Worm (Caenorhabditis elegans): ENCODE results near the gene T02H6.3.

T02H6.3 gene

DNA sequence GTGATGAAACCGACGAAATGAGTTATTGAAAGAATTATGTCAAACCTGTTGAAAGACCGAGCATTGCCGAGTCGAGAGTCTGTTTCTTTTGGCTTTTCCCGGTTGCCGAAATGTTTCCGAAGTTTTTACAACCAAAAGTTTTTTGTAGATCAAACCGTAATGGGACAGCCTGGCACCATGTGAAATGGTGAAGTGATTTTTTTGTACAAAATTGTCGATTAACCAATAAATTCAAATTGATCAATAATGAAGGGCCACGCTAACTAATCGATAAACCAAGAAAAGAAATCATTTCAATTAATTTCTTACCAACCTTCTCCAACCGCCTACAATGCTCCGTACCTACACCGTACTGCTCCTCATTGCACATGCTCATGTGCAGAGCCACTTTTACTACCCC is at the start of gene T02H6.3:
Gene T02H6.3, plus strand, starts transcription at position 301 of the 400 bp plus-strand sequence.
- TF ChIP-seq ref-1 (GFP tag; conservative IDR thresholded peaks at IDR 0.05), result no peak
- TF ChIP-seq flt-1 (GFP tag; IDR thresholded peaks at IDR 0.05), result no peak
- no peak for TF ChIP-seq ztf-23 (GFP tag; IDR thresholded peaks at IDR 0.05)
- no peak for TF ChIP-seq ztf-29 (GFP tag; IDR thresholded peaks at IDR 0.05)
- no peak for TF ChIP-seq klf-2 (GFP tag; conservative IDR thresholded peaks at IDR 0.05)
- TF ChIP-seq med-1 (GFP tag; optimal IDR thresholded peaks at IDR 0.05; ENCODE audit: insufficient read depth), result no peak
- no peak for TF ChIP-seq tab-1 (GFP tag; IDR thresholded peaks at IDR 0.05)
- TF ChIP-seq cog-1 (tag; optimal IDR thresholded peaks at IDR 0.05), result no peak
- TF ChIP-seq T22C8.4 (GFP tag; IDR thresholded peaks at IDR 0.05), result no peak

DNA sequence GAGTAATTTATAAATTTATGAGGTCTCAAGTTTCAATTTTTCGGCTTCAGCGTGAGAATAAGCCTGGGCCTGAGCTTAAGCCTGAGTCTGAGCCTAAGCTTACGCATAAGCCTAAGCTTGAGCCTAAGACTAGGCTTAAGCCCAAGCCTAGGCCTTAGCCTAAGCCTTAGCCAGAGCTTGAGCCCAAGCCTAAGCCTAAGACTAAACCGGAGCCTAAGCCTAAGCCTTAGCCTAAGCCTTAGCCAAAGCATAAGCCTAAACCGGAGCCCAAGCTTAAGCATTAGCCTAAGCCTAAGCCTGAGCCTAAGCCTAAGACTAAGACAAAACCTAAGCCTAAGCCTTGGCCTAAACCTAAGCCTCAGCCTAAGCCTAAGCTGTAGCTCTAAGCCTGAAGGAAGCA is 47.9 kb upstream of the T02H6.3 start:
- TF ChIP-seq ztf-29 (GFP tag; IDR thresholded peaks at IDR 0.05), result 0 out of 2 replicates have a peak, but pooled peaks have one; percentile 20
- TF ChIP-seq T22C8.4 (GFP tag; IDR thresholded peaks at IDR 0.05), result no peak

DNA sequence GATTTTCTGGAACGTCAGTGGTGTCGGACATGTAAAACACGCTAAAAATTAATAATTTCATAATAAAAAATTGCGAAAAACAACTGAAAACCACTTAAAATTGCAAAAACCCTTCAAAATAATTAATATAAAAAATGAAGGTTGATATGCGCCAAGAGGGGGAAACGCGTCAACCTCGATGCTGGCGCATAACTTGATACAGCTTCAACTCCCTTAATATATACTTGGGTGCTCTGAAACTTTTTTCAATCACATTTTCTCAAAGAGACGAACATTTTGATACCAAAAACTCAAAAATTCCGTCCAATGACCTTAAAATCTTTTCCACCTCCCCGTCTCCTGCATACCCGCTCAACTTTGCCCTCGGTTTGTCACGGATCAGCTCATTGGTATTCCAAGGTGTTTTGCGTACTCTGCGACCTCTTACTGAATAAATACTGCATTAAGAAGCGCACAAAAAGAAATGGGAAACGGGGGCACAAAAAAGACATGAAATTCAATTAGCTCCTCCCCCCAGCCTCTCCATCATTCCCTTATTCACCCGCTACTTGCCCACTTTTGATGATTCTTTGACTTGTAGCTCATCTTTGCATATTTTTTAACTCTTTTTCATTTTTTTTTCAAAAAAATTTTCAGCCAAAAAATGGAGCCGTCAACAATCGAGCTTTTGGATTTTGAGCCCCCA is 41.2 kb upstream of the T02H6.3 start, which contains the start of the genes K07E8.7 and frpr-14:
Gene K07E8.7, minus strand, starts transcription at position 47 of the 685 bp plus-strand sequence.
Gene frpr-14, plus strand, starts transcription at position 635 of the 685 bp plus-strand sequence.
- TF ChIP-seq T22C8.4 (GFP tag; IDR thresholded peaks at IDR 0.05) (no peak), tab-1 (GFP tag; IDR thresholded peaks at IDR 0.05) (0 out of 2 replicates have a peak, but pooled peaks have one; percentile 16), ref-1 (GFP tag; conservative IDR thresholded peaks at IDR 0.05) (no peak)

DNA sequence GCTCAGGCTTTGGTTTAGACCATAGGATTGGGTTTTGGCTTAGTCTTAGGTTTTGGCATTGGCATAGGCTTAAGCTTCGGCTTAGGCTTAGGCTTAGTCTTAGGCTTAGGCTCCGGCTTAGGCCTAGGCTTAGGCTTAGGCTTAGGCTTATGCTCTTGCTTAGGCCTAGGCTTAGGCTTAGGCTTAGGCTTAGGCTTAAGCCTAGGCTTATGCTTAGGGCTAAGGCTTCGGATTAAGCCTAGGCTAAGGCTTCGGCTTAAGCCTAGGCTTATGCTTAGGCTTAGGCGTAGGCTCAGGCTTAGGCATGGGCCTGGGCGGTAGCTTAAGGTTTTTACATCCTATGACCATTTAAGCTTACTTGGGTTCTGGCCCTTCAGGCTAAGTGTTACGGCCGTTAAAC is 40.3 kb upstream of the T02H6.3 start:
- TF ChIP-seq flt-1 (GFP tag; IDR thresholded peaks at IDR 0.05), result no peak
- no peak for TF ChIP-seq klf-2 (GFP tag; conservative IDR thresholded peaks at IDR 0.05)
- peak; percentile 29; the same call in 1 of the 2 replicates for TF ChIP-seq ztf-29 (GFP tag; IDR thresholded peaks at IDR 0.05)
- no peak for TF ChIP-seq tab-1 (GFP tag; IDR thresholded peaks at IDR 0.05)

DNA sequence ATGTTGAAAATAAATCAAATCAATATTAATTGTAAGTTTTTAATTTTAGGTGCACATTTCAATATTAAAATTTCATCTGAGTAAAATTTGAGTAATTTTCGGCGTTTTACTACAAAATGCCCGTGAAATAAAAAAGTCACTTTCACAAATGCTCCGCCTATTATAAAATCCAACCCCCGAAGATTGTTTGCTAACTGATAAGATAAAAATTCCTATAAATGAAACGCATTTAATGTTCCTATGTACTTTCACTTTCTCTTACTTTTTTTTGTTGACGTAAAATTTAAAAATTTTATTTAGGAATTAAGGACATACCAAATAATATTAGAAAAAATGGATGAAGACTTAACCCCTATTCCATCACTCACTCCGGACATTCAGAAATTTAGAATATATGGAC is 33.3 kb upstream of the T02H6.3 start, which contains the start of gene sdz-24:
Gene sdz-24, plus strand, starts transcription at position 301 of the 400 bp plus-strand sequence.
- TF ChIP-seq tab-1 (GFP tag; IDR thresholded peaks at IDR 0.05), result no peak
- no peak for TF ChIP-seq ztf-23 (GFP tag; IDR thresholded peaks at IDR 0.05)
- TF ChIP-seq cog-1 (tag; optimal IDR thresholded peaks at IDR 0.05), result no peak
- TF ChIP-seq ref-1 (GFP tag; conservative IDR thresholded peaks at IDR 0.05), result no peak
- no peak for TF ChIP-seq flt-1 (GFP tag; IDR thresholded peaks at IDR 0.05)
- no peak for TF ChIP-seq klf-2 (GFP tag; conservative IDR thresholded peaks at IDR 0.05)
- TF ChIP-seq ztf-29 (GFP tag; IDR thresholded peaks at IDR 0.05), result no peak
- TF ChIP-seq med-1 (GFP tag; optimal IDR thresholded peaks at IDR 0.05; ENCODE audit: insufficient read depth), result no peak
- TF ChIP-seq T22C8.4 (GFP tag; IDR thresholded peaks at IDR 0.05), result no peak

DNA sequence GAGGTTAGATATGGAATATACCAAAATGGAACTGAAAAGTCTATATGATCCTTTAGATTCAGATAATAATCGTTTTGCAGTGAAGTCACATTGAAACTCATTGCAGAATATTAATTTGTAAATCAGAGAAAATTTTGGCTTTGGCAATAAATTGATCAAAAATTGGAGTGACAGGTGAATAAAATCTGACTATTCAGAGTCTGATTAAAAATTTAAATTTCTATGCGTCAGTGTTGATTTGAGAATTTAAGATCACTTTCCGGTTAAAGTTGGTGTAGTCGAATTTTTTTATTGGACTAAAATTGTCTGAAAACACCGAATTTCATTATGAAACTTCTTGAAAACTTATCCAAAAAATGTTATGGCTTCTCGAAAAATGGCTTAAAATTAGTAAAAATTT is 30.0 kb upstream of the T02H6.3 start, which contains the start of gene sri-45:
Gene sri-45, minus strand, starts transcription at position 101 of the 400 bp plus-strand sequence.
- TF ChIP-seq flt-1 (GFP tag; IDR thresholded peaks at IDR 0.05), result no peak
- no peak for TF ChIP-seq tab-1 (GFP tag; IDR thresholded peaks at IDR 0.05)
- no peak for TF ChIP-seq cog-1 (tag; optimal IDR thresholded peaks at IDR 0.05)
- no peak for TF ChIP-seq ztf-29 (GFP tag; IDR thresholded peaks at IDR 0.05)
- TF ChIP-seq med-1 (GFP tag; optimal IDR thresholded peaks at IDR 0.05; ENCODE audit: insufficient read depth), result no peak
- TF ChIP-seq ztf-23 (GFP tag; IDR thresholded peaks at IDR 0.05), result no peak
- no peak for TF ChIP-seq ref-1 (GFP tag; conservative IDR thresholded peaks at IDR 0.05)
- no peak for TF ChIP-seq klf-2 (GFP tag; conservative IDR thresholded peaks at IDR 0.05)
- no peak for TF ChIP-seq T22C8.4 (GFP tag; IDR thresholded peaks at IDR 0.05)

DNA sequence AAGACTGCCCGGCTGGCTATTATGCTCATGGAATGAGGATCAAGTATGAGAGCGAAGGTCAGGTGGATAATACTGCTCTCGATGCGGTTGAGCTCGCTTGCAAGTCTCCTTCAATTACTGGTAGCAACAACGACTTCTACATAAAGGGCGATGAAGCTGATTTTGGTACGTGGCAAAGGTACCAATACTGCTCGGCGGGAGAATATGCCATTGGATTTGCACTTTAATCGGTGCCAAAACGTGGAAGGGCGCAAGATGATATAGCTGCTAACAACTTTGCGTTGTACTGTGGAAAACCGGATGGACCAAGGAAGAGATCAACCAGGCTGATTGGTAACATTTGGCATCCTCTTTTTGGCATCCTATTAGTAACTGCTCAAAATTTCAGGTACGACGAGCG is 23.8 kb upstream of the T02H6.3 start:
- TF ChIP-seq T22C8.4 (GFP tag; IDR thresholded peaks at IDR 0.05) (no peak), cog-1 (tag; optimal IDR thresholded peaks at IDR 0.05) (no peak), flt-1 (GFP tag; IDR thresholded peaks at IDR 0.05) (no peak), ztf-29 (GFP tag; IDR thresholded peaks at IDR 0.05) (no peak), ztf-23 (GFP tag; IDR thresholded peaks at IDR 0.05) (no peak), ref-1 (GFP tag; conservative IDR thresholded peaks at IDR 0.05) (no peak)

DNA sequence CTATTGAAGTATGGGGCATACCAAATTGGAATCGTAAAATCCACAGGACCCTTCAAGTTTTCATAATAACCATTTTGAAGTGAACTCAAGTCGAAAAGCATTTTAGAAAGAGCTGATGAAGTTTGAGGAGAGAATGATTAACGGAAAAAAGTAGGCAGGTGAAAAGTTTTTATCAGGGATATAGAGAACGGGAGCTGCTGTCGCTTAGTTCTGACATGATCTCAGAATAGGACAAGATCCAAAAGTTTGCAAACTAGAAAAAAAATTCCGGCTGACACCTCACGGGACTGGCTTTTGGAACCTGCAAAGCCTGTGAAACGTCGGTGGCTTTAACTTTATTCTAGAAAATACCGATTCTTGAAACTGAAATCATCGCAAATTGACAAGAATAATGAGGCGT is 20.6 kb upstream of the T02H6.3 start, which contains the start of gene sri-46:
Gene sri-46, minus strand, starts transcription at position 101 of the 400 bp plus-strand sequence.
- TF ChIP-seq klf-2 (GFP tag; conservative IDR thresholded peaks at IDR 0.05) (no peak), cog-1 (tag; optimal IDR thresholded peaks at IDR 0.05) (no peak), ref-1 (GFP tag; conservative IDR thresholded peaks at IDR 0.05) (no peak), ztf-29 (GFP tag; IDR thresholded peaks at IDR 0.05) (no peak), ztf-23 (GFP tag; IDR thresholded peaks at IDR 0.05) (no peak), T22C8.4 (GFP tag; IDR thresholded peaks at IDR 0.05) (no peak), med-1 (GFP tag; optimal IDR thresholded peaks at IDR 0.05; ENCODE audit: insufficient read depth) (no peak), tab-1 (GFP tag; IDR thresholded peaks at IDR 0.05) (no peak), flt-1 (GFP tag; IDR thresholded peaks at IDR 0.05) (no peak)

DNA sequence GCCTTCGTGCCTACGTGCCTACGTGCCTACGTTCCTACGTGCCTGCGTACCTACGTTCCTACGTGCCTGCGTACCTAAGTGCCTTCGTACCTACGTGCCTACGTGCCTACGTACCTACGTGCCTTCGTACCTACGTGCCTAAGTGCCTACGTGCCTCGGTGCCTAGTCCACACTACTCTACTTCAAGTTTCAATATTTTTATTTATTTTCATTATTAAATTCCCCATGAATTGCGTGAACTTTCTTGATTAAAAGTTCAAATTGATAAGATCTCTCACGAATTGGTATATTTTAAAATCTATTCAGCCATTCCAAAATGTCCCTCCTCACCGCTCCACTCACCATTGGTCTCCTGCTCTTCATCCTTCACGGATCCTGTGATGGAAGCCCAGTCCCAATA is 17.5 kb upstream of the T02H6.3 start, which contains the start of gene Y39F10C.3:
Gene Y39F10C.3, plus strand, starts transcription at position 301 of the 400 bp plus-strand sequence.
- TF ChIP-seq cog-1 (tag; optimal IDR thresholded peaks at IDR 0.05) (no peak), ztf-29 (GFP tag; IDR thresholded peaks at IDR 0.05) (no peak), T22C8.4 (GFP tag; IDR thresholded peaks at IDR 0.05) (no peak), med-1 (GFP tag; optimal IDR thresholded peaks at IDR 0.05; ENCODE audit: insufficient read depth) (no peak), tab-1 (GFP tag; IDR thresholded peaks at IDR 0.05) (no peak), ztf-23 (GFP tag; IDR thresholded peaks at IDR 0.05) (no peak), flt-1 (GFP tag; IDR thresholded peaks at IDR 0.05) (no peak)

DNA sequence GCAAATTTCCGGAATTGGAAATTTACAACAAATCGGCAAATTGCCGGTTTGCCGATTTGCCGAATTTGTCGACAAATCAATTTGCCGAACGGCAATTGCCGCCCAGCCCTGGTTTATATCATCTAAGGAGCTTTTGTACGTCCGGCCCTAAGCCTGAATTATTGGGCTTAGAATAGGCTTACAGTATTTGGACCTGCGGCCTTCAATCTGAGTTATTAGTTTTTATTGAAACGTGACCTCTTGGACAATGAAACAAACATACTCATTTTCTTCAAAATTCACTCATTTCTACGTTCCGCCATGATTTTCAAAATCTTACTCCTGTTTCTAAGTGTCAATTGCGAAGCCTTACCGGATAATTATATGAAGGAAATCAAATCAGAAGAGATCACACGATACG is 16.3 kb upstream of the T02H6.3 start, which contains the start of gene Y39F10C.1:
Gene Y39F10C.1, plus strand, starts transcription at position 301 of the 400 bp plus-strand sequence.
- TF ChIP-seq klf-2 (GFP tag; conservative IDR thresholded peaks at IDR 0.05) (no peak), ztf-29 (GFP tag; IDR thresholded peaks at IDR 0.05) (no peak), ztf-23 (GFP tag; IDR thresholded peaks at IDR 0.05) (no peak), flt-1 (GFP tag; IDR thresholded peaks at IDR 0.05) (no peak), tab-1 (GFP tag; IDR thresholded peaks at IDR 0.05) (no peak), med-1 (GFP tag; optimal IDR thresholded peaks at IDR 0.05; ENCODE audit: insufficient read depth) (no peak), ref-1 (GFP tag; conservative IDR thresholded peaks at IDR 0.05) (no peak), T22C8.4 (GFP tag; IDR thresholded peaks at IDR 0.05) (no peak)

Data from whole organism, midembryonic.